Fruit fly (Drosophila melanogaster) whole organism, pupa: ENCODE results near the gene CG17237.

Experiments used
- CG10348 ChIP-seq: fragments of 200-800 bp; sonication (Bioruptor generic); IDR thresholded peaks from 2 replicates; pipeline ENCODE4 v1.3.6; 2022; ENCODE audit warnings: missing biosample characterization, missing genetic modification characterization
- CG14655 ChIP-seq: fragments of 200-800 bp; sonication (Bioruptor generic); optimal IDR thresholded peaks from 3 replicates; lab custom pipeline; 2017; ENCODE audit warnings: mild to moderate bottlenecking, missing biosample characterization, missing genetic modification reagents, missing genetic modification characterization
- CG15710 ChIP-seq: fragments of 200-800 bp; sonication (Bioruptor generic); optimal IDR thresholded peaks from 2 replicates; lab custom pipeline; 2018; ENCODE audit warnings: missing biosample characterization, mild to moderate bottlenecking, missing genetic modification characterization, moderate library complexity
- CG32121 ChIP-seq: fragments of 200-800 bp; sonication (Bioruptor generic); IDR thresholded peaks from 2 replicates; pipeline ENCODE4 v1.3.6; 2022; ENCODE audit warnings: missing biosample characterization, missing genetic modification characterization
- CG4496 ChIP-seq: fragments of 200-800 bp; sonication (Bioruptor generic); IDR thresholded peaks from 3 replicates; pipeline ENCODE4 v1.3.6; 2022; ENCODE audit warnings: missing biosample characterization, missing genetic modification characterization
- CG9948 ChIP-seq: fragments of 200-800 bp; sonication (Bioruptor generic); optimal IDR thresholded peaks from 2 replicates; lab custom pipeline; 2018; ENCODE audit warnings: missing biosample characterization, mild to moderate bottlenecking, missing genetic modification characterization, moderate library complexity
- D1 ChIP-seq: fragments of 200-800 bp; sonication (Bioruptor generic); optimal IDR thresholded peaks from 2 replicates; lab custom pipeline; 2018; ENCODE audit warnings: missing biosample characterization, mild to moderate bottlenecking, missing genetic modification characterization, moderate library complexity
- Pif1B ChIP-seq: fragments of 200-800 bp; sonication (Bioruptor generic); optimal IDR thresholded peaks from 3 replicates; lab custom pipeline; 2016; ENCODE audit warnings: missing biosample characterization, missing genetic modification characterization
- Snoo ChIP-seq: fragments of 200-800 bp; sonication (Bioruptor generic); optimal IDR thresholded peaks from 3 replicates; lab custom pipeline; 2017; ENCODE audit warnings: missing biosample characterization, mild to moderate bottlenecking, missing genetic modification characterization, inconsistent platforms
- gl ChIP-seq: fragments of 200-800 bp; sonication (Bioruptor generic); optimal IDR thresholded peaks from 2 replicates; lab custom pipeline; 2018; ENCODE audit warnings: missing biosample characterization, mild to moderate bottlenecking, missing genetic modification characterization

DNA sequence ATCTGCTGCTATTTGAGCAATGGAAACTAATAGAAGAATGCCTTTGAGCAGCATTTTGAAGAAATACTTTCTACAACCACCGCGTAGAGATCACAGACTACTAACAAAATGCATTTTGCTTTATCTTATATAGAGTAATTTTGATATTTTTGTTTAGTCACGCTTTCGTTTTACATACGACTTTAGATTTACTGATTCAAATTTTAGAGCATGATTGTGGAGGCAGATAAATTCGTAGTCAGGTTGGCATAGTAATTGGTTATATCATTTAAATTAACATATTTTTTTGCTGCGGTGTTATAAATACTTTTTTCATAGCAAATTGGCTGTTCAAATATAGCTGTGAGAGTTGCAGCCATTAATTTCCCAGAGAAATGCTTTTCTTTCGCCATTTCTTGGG, 20.2 kb downstream of the CG17237 start, which contains the start of gene CG17242:
- no peak for TF ChIP-seq CG9948 (tag; lab: Kevin White, UChicago)
- no peak for TF ChIP-seq D1 (tag; lab: Kevin White, UChicago)
- no peak for TF ChIP-seq CG14655 (GFP tag; lab: Kevin White, UChicago)
- no peak for TF ChIP-seq CG15710 (tag; lab: Kevin White, UChicago)
- no peak for TF ChIP-seq CG10348
- TF ChIP-seq Snoo (tag; lab: Kevin White, UChicago): no peak
- no peak for TF ChIP-seq CG4496 (GFP tag; lab: Robert Waterston, UW)
- no peak for TF ChIP-seq CG32121 (GFP tag; lab: Robert Waterston, UW)
- no peak for TF ChIP-seq Pif1B (GFP tag; lab: Kevin White, UChicago)
- TF ChIP-seq gl (tag; lab: Kevin White, UChicago): no peak
